Fruit fly (Drosophila melanogaster) whole organism: ENCODE data around the gene Ca-Ma2d.

Experiments used
- CG8478 ChIP-seq: fragments of >200 bp; optimal IDR thresholded peaks from 2 replicates; lab custom pipeline; 2018; ENCODE audit warnings: inconsistent platforms
- Dll ChIP-seq: fragments of >200 bp; optimal IDR thresholded peaks from 2 replicates; lab custom pipeline; 2017
- EcR ChIP-seq, 2 experiments: fragments of >200 bp; optimal IDR thresholded peaks; 2 replicates each; lab custom pipeline; 2017; ENCODE audit warnings: missing biosample characterization in 2 of 2, missing genetic modification characterization in 2 of 2, missing genetic modification reagents in 2 of 2
- pan ChIP-seq: fragments of >200 bp; optimal IDR thresholded peaks from 2 replicates; lab custom pipeline; 2017
- psq ChIP-seq: fragments of >200 bp; optimal IDR thresholded peaks from 2 replicates; lab custom pipeline; 2017
- usp ChIP-seq: fragments of >200 bp; optimal IDR thresholded peaks from 2 replicates; lab custom pipeline; 2017; ENCODE audit warnings: missing biosample characterization, missing genetic modification characterization, mixed read lengths

DNA sequence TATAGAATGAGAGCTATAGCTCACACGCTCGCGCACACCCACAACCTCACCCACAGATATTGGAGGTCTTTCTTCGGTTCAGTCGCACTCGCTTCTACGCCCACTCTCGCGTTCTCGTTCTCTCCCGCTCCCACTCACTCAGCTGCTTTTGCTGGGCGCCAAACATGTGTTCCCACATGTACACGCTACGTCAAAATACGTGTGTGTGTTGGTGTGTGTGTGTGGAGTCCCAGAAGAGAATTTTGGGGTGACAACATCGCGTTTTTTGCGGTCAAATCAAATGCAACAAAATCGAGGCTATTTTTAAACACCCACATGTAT, 40.2 kb downstream of the Ca-Ma2d start:
- TF ChIP-seq psq, result no peak
- no peak for TF ChIP-seq pan (lab: Kevin White, UChicago)
- TF ChIP-seq Dll (lab: Kevin White, UChicago), result no peak
- no peak for TF ChIP-seq EcR (GFP tag; optimal IDR thresholded peaks at IDR 0.05; lab: Kevin White, UChicago)
- no peak for TF ChIP-seq CG8478 (lab: Kevin White, UChicago)
- no peak for TF ChIP-seq usp (GFP tag; lab: Kevin White, UChicago)
